Fruit fly (Drosophila melanogaster) whole organism, prepupa: ENCODE results near the gene cmb.

Experiments
- Blimp-1 ChIP-seq: fragments of 200-800 bp; sonication (Bioruptor generic); optimal IDR thresholded peaks from 3 replicates; lab custom pipeline; 2017; ENCODE audit warnings: missing biosample characterization, missing genetic modification characterization, mild to moderate bottlenecking, moderate library complexity, missing genetic modification reagents
- CG16779 ChIP-seq: fragments of 200-800 bp; sonication (Bioruptor generic); optimal IDR thresholded peaks from 3 replicates; lab custom pipeline; 2017; ENCODE audit warnings: missing biosample characterization, mild to moderate bottlenecking, missing genetic modification characterization
- CG3032 ChIP-seq: fragments of 200-800 bp; optimal IDR thresholded peaks from 2 replicates; lab custom pipeline; 2019; ENCODE audit warnings: missing biosample characterization, mild to moderate bottlenecking, missing genetic modification characterization, moderate library complexity
- CG6854 ChIP-seq: fragments of 200-800 bp; sonication (Bioruptor generic); optimal IDR thresholded peaks from 2 replicates; lab custom pipeline; 2017; ENCODE audit warnings: missing biosample characterization, mild to moderate bottlenecking, missing genetic modification characterization
- CG8319 ChIP-seq: fragments of 200-800 bp; sonication (Bioruptor generic); optimal IDR thresholded peaks from 3 replicates; lab custom pipeline; 2016; ENCODE audit warnings: missing biosample characterization, missing genetic modification characterization
- Ets21C ChIP-seq: fragments of 200-800 bp; sonication (Bioruptor generic); optimal IDR thresholded peaks from 3 replicates; lab custom pipeline; 2016; ENCODE audit warnings: missing biosample characterization, missing genetic modification characterization
- OdsH ChIP-seq: fragments of 200-800 bp; sonication (Bioruptor generic); optimal IDR thresholded peaks from 3 replicates; lab custom pipeline; 2016; ENCODE audit warnings: missing biosample characterization, missing genetic modification characterization
- Sox102F ChIP-seq: fragments of 200-800 bp; sonication (Bioruptor generic); optimal IDR thresholded peaks from 2 replicates; lab custom pipeline; 2016; ENCODE audit warnings: missing biosample characterization, mild to moderate bottlenecking, missing genetic modification characterization
- fd85E ChIP-seq: fragments of 200-800 bp; sonication (Bioruptor generic); optimal IDR thresholded peaks from 3 replicates; lab custom pipeline; 2016; ENCODE audit warnings: missing biosample characterization, missing genetic modification characterization
- lz ChIP-seq: fragments of 200-800 bp; sonication (Bioruptor generic); optimal IDR thresholded peaks from 3 replicates; lab custom pipeline; 2016; ENCODE audit warnings: missing biosample characterization, missing genetic modification characterization
- spab ChIP-seq: fragments of 200-800 bp; sonication (Bioruptor generic); optimal IDR thresholded peaks from 2 replicates; lab custom pipeline; 2017; ENCODE audit warnings: missing biosample characterization, mild to moderate bottlenecking, missing genetic modification characterization, missing genetic modification reagents

DNA sequence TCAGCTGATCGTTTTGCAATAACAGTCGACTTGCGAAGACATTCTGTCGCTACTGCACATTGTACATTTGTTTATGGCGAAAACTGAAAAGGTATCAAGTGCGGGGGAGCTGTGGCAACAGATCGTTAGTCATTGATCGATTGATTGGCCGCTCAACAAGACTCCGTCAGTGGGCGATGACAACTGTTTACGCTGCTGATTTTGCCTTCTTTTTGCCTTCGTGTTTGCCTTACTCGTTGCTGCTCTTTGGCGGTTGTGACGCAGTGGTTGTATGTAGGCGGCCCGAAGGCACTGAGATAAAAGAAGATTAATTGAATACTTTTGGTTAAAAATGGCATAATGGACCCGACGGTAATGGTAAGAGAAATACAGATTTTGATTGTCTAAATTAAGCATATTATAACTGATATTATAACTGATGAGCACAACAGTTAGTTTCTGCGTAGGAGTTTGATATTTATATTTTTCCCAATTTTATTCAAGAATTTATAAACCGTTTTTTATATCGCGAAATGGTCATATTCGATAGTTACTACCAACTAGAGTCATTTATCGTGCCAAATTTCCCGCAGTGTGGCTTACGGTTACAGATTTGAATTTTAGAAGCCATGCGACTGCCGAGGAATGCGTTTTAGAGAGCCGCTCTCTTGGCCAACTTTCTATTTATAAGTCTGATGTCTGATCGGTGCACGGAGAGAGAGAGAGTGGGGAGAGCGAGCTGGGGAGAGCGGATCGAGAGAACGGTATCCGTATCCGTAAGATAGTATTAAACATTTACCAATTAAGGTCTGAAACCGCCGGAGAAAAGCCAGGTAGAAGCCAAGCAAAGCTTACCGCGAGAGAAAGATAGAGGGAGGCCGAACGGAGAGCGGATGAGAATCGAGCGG, 34.4 kb downstream of the cmb start:
- TF ChIP-seq fd85E (peak; percentile 48), lz (peak; percentile 81), Sox102F (GFP tag; lab: Kevin White, UChicago) (peak; percentile 76), Blimp-1 (peak; percentile 45), CG8319 (GFP tag; lab: Kevin White, UChicago) (peak; percentile 84), CG3032 (tag; lab: Kevin White, UChicago) (peak; percentile 92), Ets21C (peak; percentile 69), spab (GFP tag; lab: Kevin White, UChicago) (peak; percentile 93), OdsH (GFP tag; lab: Kevin White, UChicago) (peak; percentile 95), CG6854 (GFP tag; lab: Kevin White, UChicago) (no peak), CG16779 (peak; percentile 82)
